Fruit fly (Drosophila melanogaster): Measurements from ENCODE around the gene CG43074.
A peak's percentile ranks its signal among the peaks of the same experiment; 100 is the strongest.

- TF ChIP-seq dsf (GFP tag; optimal IDR thresholded peaks at IDR 0.05; ENCODE audit: borderline replicate concordance) (no peak), Dfd (GFP tag; optimal IDR thresholded peaks at IDR 0.05) (no peak), lola (GFP tag; optimal IDR thresholded peaks at IDR 0.05) (no peak), Vsx2 (GFP tag; optimal IDR thresholded peaks at IDR 0.05; ENCODE audit: partially characterized antibody) (no peak), jim (GFP tag; optimal IDR thresholded peaks at IDR 0.05) (peak; percentile 21), pan (optimal IDR thresholded peaks at IDR 0.05) (no peak), OdsH (GFP tag; optimal IDR thresholded peaks at IDR 0.05) (peak; percentile 46), GATAd (GFP tag; optimal IDR thresholded peaks at IDR 0.05) (no peak), CG9705 (GFP tag; optimal IDR thresholded peaks at IDR 0.05) (no peak), psq (GFP tag; optimal IDR thresholded peaks at IDR 0.05) (no peak), Mio (GFP tag; optimal IDR thresholded peaks at IDR 0.05) (no peak)
Observed at dm6 chr3L:3442751-3443524, 41.5 kb downstream of the CG43074 start.

Data from whole organism, wandering third instar larva.